Worm (Caenorhabditis elegans): ENCODE measurements around the gene cyp-35D1.
A peak's percentile ranks its signal among the peaks of the same experiment; 100 is the strongest.

Gene cyp-35D1

ce11 chrV:16047508-16047907 is 21.5 kb upstream of the cyp-35D1 start, which contains the start of gene str-198:
Gene str-198 (plus strand): TSS chrV:16047808.
- no peak for TF ChIP-seq ZK337.2 (GFP tag; IDR thresholded peaks at IDR 0.05)

- TF ChIP-seq ctbp-1 (GFP tag; IDR thresholded peaks at IDR 0.05) (no peak), lin-29 (GFP tag; IDR thresholded peaks at IDR 0.05) (no peak), nhr-10 (tag; optimal IDR thresholded peaks at IDR 0.05) (no peak), aly-2 (tag; optimal IDR thresholded peaks at IDR 0.05) (no peak), gei-8 (GFP tag; optimal IDR thresholded peaks at IDR 0.05) (no peak), hif-1 (tag; optimal IDR thresholded peaks at IDR 0.05) (no peak), Y75B8A.6 (GFP tag; IDR thresholded peaks at IDR 0.05) (no peak), egl-43 (GFP tag; IDR thresholded peaks at IDR 0.05) (no peak), mdt-29 (GFP tag; IDR thresholded peaks at IDR 0.05) (no peak), daf-12 (tag; optimal IDR thresholded peaks at IDR 0.05) (no peak), F10B5.3 (tag; optimal IDR thresholded peaks at IDR 0.05) (no peak), egl-27 (tag; optimal IDR thresholded peaks at IDR 0.05) (no peak), duxl-1 (tag; optimal IDR thresholded peaks at IDR 0.05; ENCODE audit: poor library complexity) (no peak), ceh-82 (tag; optimal IDR thresholded peaks at IDR 0.05) (no peak), arid-1 (GFP tag; conservative IDR thresholded peaks at IDR 0.05) (no peak), daf-16 (GFP tag; optimal IDR thresholded peaks at IDR 0.05) (no peak), daf-16 (tag; optimal IDR thresholded peaks at IDR 0.05) (no peak), lin-15B (tag; optimal IDR thresholded peaks at IDR 0.05) (no peak), ztf-7 (tag; optimal IDR thresholded peaks at IDR 0.05) (no peak)
Measured at ce11 chrV:16049177-16049576, 19.9 kb upstream of the cyp-35D1 start, which contains the start of gene best-12. Gene best-12 (plus strand): TSS chrV:16049477.

- TF ChIP-seq ceh-32 (tag; optimal IDR thresholded peaks at IDR 0.05; ENCODE audit: poor library complexity) (no peak), dmd-9 (GFP tag; IDR thresholded peaks at IDR 0.05) (no peak), aha-1 (tag) (peak; percentile 52), spr-1 (tag; optimal IDR thresholded peaks at IDR 0.05) (no peak)
Measured at ce11 chrV:16053373-16053772, 15.7 kb upstream of the cyp-35D1 start, which contains the start of gene F14H3.3. Gene F14H3.3 (minus strand): TSS chrV:16053473.

DNA sequence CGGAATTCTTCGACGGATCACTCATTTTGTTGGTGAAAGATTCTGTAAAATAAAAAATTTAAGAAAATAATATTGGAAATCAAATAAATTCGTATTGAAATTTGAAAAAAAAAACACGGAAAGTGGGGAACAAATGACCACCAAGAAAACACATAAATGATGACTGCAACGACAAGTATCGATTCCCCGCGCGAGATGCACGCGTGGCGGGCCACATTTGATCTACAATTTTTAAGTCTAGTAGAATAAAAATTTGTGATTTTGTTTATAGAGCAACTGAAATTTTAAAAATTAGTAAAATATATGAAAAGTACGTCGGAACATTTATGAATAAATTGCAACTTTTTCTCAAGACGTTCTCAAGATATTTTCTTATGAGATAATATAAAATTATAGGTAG is 14.0 kb upstream of the cyp-35D1 start, which contains the start of gene F14H3.4:
F14H3.4 (minus strand) TSS at position 42 of the 400 bp plus-strand sequence.
- TF ChIP-seq unc-130 (GFP tag; optimal IDR thresholded peaks at IDR 0.05) (no peak), lim-7 (GFP tag; IDR thresholded peaks at IDR 0.05) (no peak), Y105C5A.15 (GFP tag; IDR thresholded peaks at IDR 0.05) (no peak), nhr-111 (GFP tag; optimal IDR thresholded peaks at IDR 0.05) (no peak)

DNA sequence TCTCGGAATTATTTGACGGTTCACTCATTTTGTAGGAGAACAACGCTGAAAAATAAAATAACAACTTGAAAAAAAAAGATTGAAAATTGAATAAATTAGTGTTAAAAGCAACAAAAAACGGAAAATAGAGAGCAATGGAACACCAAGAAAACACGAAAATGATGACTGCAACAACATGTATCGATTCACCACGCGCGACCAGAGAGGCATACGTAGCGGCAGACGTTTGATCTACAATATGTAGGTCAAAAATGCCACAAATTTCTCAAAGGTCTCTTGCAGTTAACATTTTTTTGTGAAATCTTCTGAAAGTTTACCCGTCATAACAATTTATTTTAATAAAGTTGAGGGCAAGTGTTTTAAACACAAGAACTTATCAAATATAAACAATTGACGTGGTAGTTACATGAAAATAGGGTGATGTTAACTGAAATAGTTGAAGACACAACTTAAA is 12.0 kb upstream of the cyp-35D1 start, which contains the start of gene F14H3.5:
F14H3.5 (minus strand) TSS at position 51 of the 454 bp plus-strand sequence.
- no peak for TF ChIP-seq ztf-11 (tag; optimal IDR thresholded peaks at IDR 0.05)
- no peak for TF ChIP-seq ctbp-1 (GFP tag; IDR thresholded peaks at IDR 0.05)
- no peak for TF ChIP-seq ztf-7 (tag; optimal IDR thresholded peaks at IDR 0.05)
- no peak for TF ChIP-seq dmd-9 (GFP tag; IDR thresholded peaks at IDR 0.05)
- no peak for TF ChIP-seq Y48G9A.11 (GFP tag; IDR thresholded peaks at IDR 0.05)
- no peak for TF ChIP-seq dpl-1 (GFP tag; optimal IDR thresholded peaks at IDR 0.05)
- TF ChIP-seq ceh-62 (tag; optimal IDR thresholded peaks at IDR 0.05): no peak
- TF ChIP-seq lin-38 (GFP tag; IDR thresholded peaks at IDR 0.05): no peak
- no peak for TF ChIP-seq ceh-82 (tag; optimal IDR thresholded peaks at IDR 0.05)
- no peak for TF ChIP-seq snpc-1.2 (GFP tag; IDR thresholded peaks at IDR 0.05)
- no peak for TF ChIP-seq zip-11 (GFP tag; IDR thresholded peaks at IDR 0.05)
- no peak for TF ChIP-seq Y105C5A.15 (GFP tag; IDR thresholded peaks at IDR 0.05)
- TF ChIP-seq hif-1 (tag; optimal IDR thresholded peaks at IDR 0.05): no peak
- no peak for TF ChIP-seq daf-16 (GFP tag; optimal IDR thresholded peaks at IDR 0.05)
- TF ChIP-seq daf-16 (tag; optimal IDR thresholded peaks at IDR 0.05): no peak
- no peak for TF ChIP-seq tra-1 (GFP tag; IDR thresholded peaks at IDR 0.05)
- no peak for TF ChIP-seq pha-4 (GFP tag; IDR thresholded peaks at IDR 0.05)
- no peak for TF ChIP-seq pha-4 (tag; optimal IDR thresholded peaks at IDR 0.05)
- no peak for TF ChIP-seq lir-3 (tag; optimal IDR thresholded peaks at IDR 0.05)
- TF ChIP-seq arid-1 (GFP tag; conservative IDR thresholded peaks at IDR 0.05): no peak
- TF ChIP-seq spr-1 (tag; optimal IDR thresholded peaks at IDR 0.05): no peak
- no peak for TF ChIP-seq duxl-1 (tag; optimal IDR thresholded peaks at IDR 0.05; ENCODE audit: poor library complexity)
